Worm (Caenorhabditis elegans): ENCODE results near the gene dhs-21.

ce11 chrV:12727104-12727637 lies 6.3 kb downstream of the dhs-21 start, which contains the start of gene R11D1.13:
- no peak for TF ChIP-seq W03F9.2 (tag; optimal IDR thresholded peaks at IDR 0.05)
- TF ChIP-seq him-1 (tag; optimal IDR thresholded peaks at IDR 0.05), result no peak
- TF ChIP-seq dao-5 (tag; optimal IDR thresholded peaks at IDR 0.05), result no peak

All from whole organism, L4/young adult.